Worm (Caenorhabditis elegans) whole organism, L1 larva: ENCODE results near the gene Y51A2A.16.
A peak's percentile ranks its signal among the peaks of the same experiment; 100 is the strongest.
"Not testable (repeated sequence)": the region's sequence is repeated elsewhere in the genome, so short reads cannot be mapped to it uniquely, and the experiment has no call there.

Experiments
- C04F5.9 ChIP-seq: sonication (generic microtip); optimal IDR thresholded peaks from 2 replicates; lab custom pipeline; 2016; ENCODE audit warnings: missing genetic modification characterization, missing compliant biosample characterization
- Y116A8C.19 ChIP-seq: sonication (generic microtip); optimal IDR thresholded peaks from 2 replicates; lab custom pipeline; 2016; ENCODE audit warnings: missing compliant biosample characterization, missing genetic modification characterization, borderline replicate concordance
- alr-1 ChIP-seq: fragments of 200-800 bp; sonication (Bioruptor generic); optimal IDR thresholded peaks from 2 replicates; lab custom pipeline; 2018; ENCODE audit warnings: borderline replicate concordance, mild to moderate bottlenecking, missing genetic modification characterization, missing compliant biosample characterization
- blmp-1 ChIP-seq: fragments of 150-350 bp; optimal IDR thresholded peaks from 2 replicates; lab custom pipeline; 2014; ENCODE audit warnings: missing biosample characterization, missing genetic modification characterization
- ceh-8 ChIP-seq: fragments of 200-800 bp; sonication (Bioruptor generic); optimal IDR thresholded peaks from 2 replicates; lab custom pipeline; 2018; ENCODE audit warnings: mild to moderate bottlenecking, missing genetic modification characterization, moderate library complexity, missing compliant biosample characterization
- ceh-82 ChIP-seq, 3 experiments: fragments of 150-350 bp in 1 of 3; sonication (generic microtip) in 2 of 3; optimal IDR thresholded peaks; 2 replicates each; lab custom pipeline; 2014 to 2017; ENCODE audit warnings: missing biosample characterization in 3 of 3, missing genetic modification characterization in 3 of 3
- ceh-90 ChIP-seq: sonication (generic microtip); optimal IDR thresholded peaks from 2 replicates; lab custom pipeline; 2016; ENCODE audit warnings: missing genetic modification characterization, missing compliant biosample characterization
- efl-1 ChIP-seq, 4 experiments: fragments of 150-350 bp; optimal IDR thresholded peaks in 3 of 4; peaks in 1 of 4; 1 replicate in 1 of 4; 2 replicates in 3 of 4; lab custom pipeline; 2014; ENCODE audit warnings: missing biosample characterization in 2 of 4, missing genetic modification characterization in 2 of 4, missing genetic modification reagents in 2 of 4
- efl-3 ChIP-seq: fragments of 200-800 bp; sonication (Bioruptor generic); optimal IDR thresholded peaks from 2 replicates; lab custom pipeline; 2018; ENCODE audit warnings: mild to moderate bottlenecking, missing genetic modification characterization, missing compliant biosample characterization
- egl-13 ChIP-seq: sonication (generic microtip); optimal IDR thresholded peaks from 2 replicates; lab custom pipeline; 2016; ENCODE audit warnings: missing genotype, missing genetic modification reagents, missing genetic modification characterization, missing compliant biosample characterization
- egl-27 ChIP-seq, 2 experiments: fragments of 150-350 bp in 1 of 2; sonication (generic microtip); optimal IDR thresholded peaks; 3 replicates each; lab custom pipeline; 2017 to 2018; ENCODE audit warnings: missing biosample characterization in 2 of 2, missing genetic modification characterization in 2 of 2, missing genetic modification reagents in 2 of 2
- elt-3 ChIP-seq, 6 experiments: fragments of 150-350 bp in 1 of 6; sonication (generic microtip); optimal IDR thresholded peaks; 2 replicates each; lab custom pipeline; 2017 to 2018; ENCODE audit warnings: missing biosample characterization in 6 of 6, missing genetic modification characterization in 6 of 6, inconsistent platforms in 1 of 6
- fkh-10 ChIP-seq: sonication (generic microtip); optimal IDR thresholded peaks from 2 replicates; lab custom pipeline; 2017; ENCODE audit warnings: missing biosample characterization, missing genetic modification reagents, missing genetic modification characterization
- fkh-4 ChIP-seq: sonication (generic microtip); optimal IDR thresholded peaks from 2 replicates; lab custom pipeline; 2016; ENCODE audit warnings: missing compliant biosample characterization, missing genetic modification characterization, borderline replicate concordance
- fkh-8 ChIP-seq: sonication (generic microtip); optimal IDR thresholded peaks from 2 replicates; lab custom pipeline; 2016; ENCODE audit warnings: mild to moderate bottlenecking, missing genetic modification characterization, missing compliant biosample characterization
- hpl-2 ChIP-seq: fragments of 150-350 bp; optimal IDR thresholded peaks from 2 replicates; lab custom pipeline; 2014; ENCODE audit warnings: missing biosample characterization, missing genetic modification reagents, missing genetic modification characterization
- lin-13 ChIP-seq: fragments of 150-350 bp; optimal IDR thresholded peaks from 2 replicates; lab custom pipeline; 2014; ENCODE audit warnings: missing biosample characterization, missing genetic modification reagents, missing genetic modification characterization
- lin-14 ChIP-seq: fragments of 200-800 bp; sonication (Bioruptor generic); optimal IDR thresholded peaks from 2 replicates; lab custom pipeline; 2018; ENCODE audit warnings: mild to moderate bottlenecking, missing genetic modification characterization, moderate library complexity, missing compliant biosample characterization
- lin-15B ChIP-seq: fragments of 150-350 bp; sonication (generic microtip); optimal IDR thresholded peaks from 3 replicates; lab custom pipeline; 2014; ENCODE audit warnings: missing biosample characterization, missing genetic modification characterization
- mdl-1 ChIP-seq, 2 experiments: fragments of 150-350 bp; optimal IDR thresholded peaks; 2 replicates each; lab custom pipeline; 2014 to 2017; ENCODE audit warnings: missing biosample characterization in 2 of 2, missing genetic modification characterization in 2 of 2, inconsistent platforms in 1 of 2
- mep-1 ChIP-seq: fragments of 150-350 bp; optimal IDR thresholded peaks from 2 replicates; lab custom pipeline; 2014; ENCODE audit warnings: missing biosample characterization, missing genetic modification characterization
- nhr-20 ChIP-seq: sonication (generic microtip); optimal IDR thresholded peaks from 2 replicates; lab custom pipeline; 2016; ENCODE audit warnings: mild to moderate bottlenecking, missing genetic modification characterization, missing compliant biosample characterization
- nhr-71 ChIP-seq: sonication (generic microtip); optimal IDR thresholded peaks from 2 replicates; lab custom pipeline; 2016; ENCODE audit warnings: mild to moderate bottlenecking, missing genetic modification characterization, moderate library complexity, missing compliant biosample characterization
- nhr-76 ChIP-seq: sonication (generic microtip); optimal IDR thresholded peaks from 2 replicates; lab custom pipeline; 2017; ENCODE audit warnings: missing biosample characterization, missing genetic modification characterization
- nhr-77 ChIP-seq: fragments of 150-350 bp; optimal IDR thresholded peaks from 2 replicates; lab custom pipeline; 2014; ENCODE audit warnings: missing biosample characterization, missing genetic modification characterization
- nhr-90 ChIP-seq: sonication (generic microtip); optimal IDR thresholded peaks from 2 replicates; lab custom pipeline; 2016; ENCODE audit warnings: mild to moderate bottlenecking, missing genetic modification characterization, missing compliant biosample characterization; ENCODE audit not compliant: poor library complexity
- pag-3 ChIP-seq: sonication (generic microtip); optimal IDR thresholded peaks from 2 replicates; lab custom pipeline; 2017; ENCODE audit warnings: missing genetic modification characterization, mild to moderate bottlenecking, missing compliant biosample characterization, antibody characterized with exemption, borderline replicate concordance; ENCODE audit not compliant: insufficient read depth
- rnt-1 ChIP-seq: sonication (generic microtip); optimal IDR thresholded peaks from 2 replicates; lab custom pipeline; 2016; ENCODE audit warnings: mild to moderate bottlenecking, missing genetic modification characterization, moderate library complexity, missing compliant biosample characterization
- skn-1 ChIP-seq: fragments of 150-350 bp; optimal IDR thresholded peaks from 2 replicates; lab custom pipeline; 2014; ENCODE audit warnings: missing biosample characterization, missing genetic modification characterization
- snu-23 ChIP-seq: sonication (generic microtip); optimal IDR thresholded peaks from 2 replicates; lab custom pipeline; 2016; ENCODE audit warnings: missing genetic modification characterization, missing compliant biosample characterization
- sox-4 ChIP-seq: sonication (generic microtip); optimal IDR thresholded peaks from 2 replicates; lab custom pipeline; 2016; ENCODE audit warnings: missing genetic modification characterization, missing compliant biosample characterization
- sup-37 ChIP-seq: fragments of 200-800 bp; sonication (Bioruptor generic); optimal IDR thresholded peaks from 2 replicates; lab custom pipeline; 2018; ENCODE audit warnings: mild to moderate bottlenecking, missing genetic modification characterization, missing compliant biosample characterization
- tlp-1 ChIP-seq: fragments of 150-350 bp; optimal IDR thresholded peaks from 2 replicates; lab custom pipeline; 2014; ENCODE audit warnings: missing biosample characterization, missing genetic modification characterization
- unc-98 ChIP-seq: fragments of 200-800 bp; sonication (Bioruptor generic); IDR thresholded peaks from 2 replicates; pipeline ENCODE4 v1.3.6; 2022; ENCODE audit warnings: missing genetic modification characterization, missing compliant biosample characterization

Y51A2A.16 gene

ce11 chrV:18302414-18302813 lies 21.7 kb upstream of the Y51A2A.16 start, which contains the start of gene Y51A2A.6:
Gene Y51A2A.6, plus strand, starts transcription at chrV:18302714.
- not testable (repeated sequence) for TF ChIP-seq ceh-90 (tag; lab: Kevin White, UChicago); mdl-1 (tag; optimal IDR thresholded peaks at IDR 0.05; lab: Kevin White, UChicago); efl-3 (GFP tag; lab: Kevin White, UChicago)
- TF ChIP-seq, all 84 proteins: peak for 0; not testable (repeated sequence) for 84

- TF ChIP-seq skn-1 (tag; lab: Kevin White, UChicago) (no peak), blmp-1 (tag; lab: Kevin White, UChicago) (no peak), mep-1 (tag; lab: Kevin White, UChicago) (no peak), snu-23 (GFP tag; lab: Kevin White, UChicago) (no peak), ceh-82 (tag; optimal IDR thresholded peaks at IDR 0.05; lab: Kevin White, UChicago) (no peak), nhr-90 (tag; lab: Kevin White, UChicago) (no peak), lin-14 (GFP tag; lab: Kevin White, UChicago) (no peak), sox-4 (tag; lab: Kevin White, UChicago) (no peak), egl-13 (tag; lab: Kevin White, UChicago) (no peak), elt-3 (tag; optimal IDR thresholded peaks at IDR 0.05; lab: Kevin White, UChicago) (no peak), lin-13 (GFP tag; lab: Kevin White, UChicago) (no peak), lin-15B (tag; lab: Kevin White, UChicago) (no peak), ceh-8 (no peak), hpl-2 (GFP tag; lab: Kevin White, UChicago) (no peak), fkh-8 (tag; lab: Kevin White, UChicago) (no peak)
- TF ChIP-seq, all 84 proteins: peak for 0
These were observed 18.6 kb upstream of the Y51A2A.16 start for ce11 chrV:18299313-18299712.

- TF ChIP-seq tlp-1 (tag; lab: Kevin White, UChicago) = no peak
- TF ChIP-seq fkh-4 (tag; lab: Kevin White, UChicago) = no peak
- no peak for TF ChIP-seq egl-13 (tag; lab: Kevin White, UChicago)
- TF ChIP-seq efl-3 (GFP tag; lab: Kevin White, UChicago) = no peak
- TF ChIP-seq egl-27 (tag; optimal IDR thresholded peaks at IDR 0.05; lab: Kevin White, UChicago) = no peak
- no peak for TF ChIP-seq nhr-71 (tag; lab: Kevin White, UChicago)
- no peak for TF ChIP-seq Y116A8C.19 (tag; lab: Kevin White, UChicago)
- TF ChIP-seq unc-98 (GFP tag; lab: Robert Waterston, UW) = no peak
- TF ChIP-seq nhr-20 = no peak
- no peak for TF ChIP-seq C04F5.9
- TF ChIP-seq sup-37 (GFP tag; lab: Kevin White, UChicago) = no peak
- no peak for TF ChIP-seq nhr-76
- no peak for TF ChIP-seq fkh-10
- no peak for TF ChIP-seq alr-1
These were observed 17.8 kb upstream of the Y51A2A.16 start, which contains the start of gene Y51A2A.5 for ce11 chrV:18298506-18298905. Gene Y51A2A.5, plus strand, starts transcription at chrV:18298806.

ce11 chrV:18292295-18292694 lies 11.6 kb upstream of the Y51A2A.16 start, which contains the start of gene Y51A2A.12:
Gene Y51A2A.12, plus strand, starts transcription at chrV:18292595.
- no peak for TF ChIP-seq pag-3
- TF ChIP-seq, all 84 proteins: peak for 0

- TF ChIP-seq efl-1 (optimal IDR thresholded peaks at IDR 0.05; lab: Kevin White, UChicago) (no peak), efl-1 (GFP tag; optimal IDR thresholded peaks at IDR 0.05 in 1 of 2; lab: Kevin White, UChicago) (peak in 1 of 2 experiments; percentile 38), nhr-77 (tag; lab: Kevin White, UChicago) (no peak), rnt-1 (no peak)
- TF ChIP-seq, all 84 proteins: peak for 1
These were observed 10.0 kb upstream of the Y51A2A.16 start, which contains the start of gene Y51A2A.4 for ce11 chrV:18290642-18291041. Gene Y51A2A.4, plus strand, starts transcription at chrV:18290942.
